Worm (Caenorhabditis elegans) whole organism, L2 larva: ENCODE results near the gene T27E7.4.

Source experiments
- C34F6.9 ChIP-seq: fragments of 150-350 bp; optimal IDR thresholded peaks from 2 replicates; lab custom pipeline; 2014; ENCODE audit warnings: missing biosample characterization, missing genetic modification characterization
- F13H6.1 ChIP-seq: sonication (generic microtip); optimal IDR thresholded peaks from 2 replicates; lab custom pipeline; 2016; ENCODE audit warnings: missing genetic modification characterization, missing compliant biosample characterization
- R02D3.7 ChIP-seq: fragments of 150-350 bp; optimal IDR thresholded peaks from 2 replicates; lab custom pipeline; 2014; ENCODE audit warnings: missing biosample characterization, missing genetic modification characterization
- Y55F3AM.14 ChIP-seq: fragments of 200-800 bp; sonication (Bioruptor generic); optimal IDR thresholded peaks from 2 replicates; lab custom pipeline; 2018; ENCODE audit warnings: mild to moderate bottlenecking, missing genetic modification characterization, missing compliant biosample characterization
- alr-1 ChIP-seq: fragments of 150-350 bp; optimal IDR thresholded peaks from 2 replicates; lab custom pipeline; 2014; ENCODE audit warnings: missing biosample characterization, missing genetic modification characterization
- aly-2 ChIP-seq: fragments of 150-350 bp; optimal IDR thresholded peaks from 2 replicates; lab custom pipeline; 2014; ENCODE audit warnings: missing biosample characterization, missing genetic modification characterization
- ama-1 ChIP-seq: fragments of 150-350 bp; optimal IDR thresholded peaks from 2 replicates; lab custom pipeline; 2018; ENCODE audit warnings: inconsistent platforms
- blmp-1 ChIP-seq: sonication (generic microtip); optimal IDR thresholded peaks from 2 replicates; lab custom pipeline; 2017; ENCODE audit warnings: missing genetic modification characterization, mild to moderate bottlenecking, missing compliant biosample characterization, antibody characterized with exemption, moderate library complexity; ENCODE audit not compliant: insufficient read depth
- ceh-16 ChIP-seq: fragments of 150-350 bp; optimal IDR thresholded peaks from 2 replicates; lab custom pipeline; 2014; ENCODE audit warnings: missing biosample characterization, missing genetic modification characterization
- ceh-82 ChIP-seq: fragments of 150-350 bp; optimal IDR thresholded peaks from 2 replicates; lab custom pipeline; 2014; ENCODE audit warnings: missing biosample characterization, missing genetic modification characterization
- crh-2 ChIP-seq: sonication (generic microtip); optimal IDR thresholded peaks from 2 replicates; lab custom pipeline; 2017; ENCODE audit warnings: missing biosample characterization, missing genetic modification characterization
- dmd-4 ChIP-seq: sonication (generic microtip); optimal IDR thresholded peaks from 2 replicates; lab custom pipeline; 2017; ENCODE audit warnings: missing biosample characterization, missing genetic modification characterization
- egl-27 ChIP-seq: sonication (generic microtip); optimal IDR thresholded peaks from 3 replicates; lab custom pipeline; 2017; ENCODE audit warnings: missing biosample characterization, missing genetic modification reagents, missing genetic modification characterization
- elt-1 ChIP-seq: fragments of 150-350 bp; optimal IDR thresholded peaks from 2 replicates; lab custom pipeline; 2014; ENCODE audit warnings: missing biosample characterization, missing genetic modification characterization
- elt-3 ChIP-seq: sonication (generic microtip); optimal IDR thresholded peaks from 2 replicates; lab custom pipeline; 2017; ENCODE audit warnings: missing biosample characterization, missing genetic modification characterization
- gmeb-1 ChIP-seq: fragments of 150-350 bp; optimal IDR thresholded peaks from 2 replicates; lab custom pipeline; 2014; ENCODE audit warnings: missing biosample characterization, missing genetic modification characterization
- lin-11 ChIP-seq: fragments of 150-350 bp; sonication (generic microtip); optimal IDR thresholded peaks from 2 replicates; lab custom pipeline; 2014; ENCODE audit warnings: missing biosample characterization, missing genetic modification characterization, inconsistent platforms, mixed read lengths
- lin-13 ChIP-seq: fragments of 150-350 bp; optimal IDR thresholded peaks from 2 replicates; lab custom pipeline; 2014; ENCODE audit warnings: missing biosample characterization, missing genetic modification reagents, missing genetic modification characterization
- lin-39 ChIP-seq: fragments of 150-350 bp; optimal IDR thresholded peaks from 2 replicates; lab custom pipeline; 2014; ENCODE audit warnings: missing biosample characterization, missing genetic modification reagents, missing genetic modification characterization
- mab-5 ChIP-seq: fragments of 150-350 bp; optimal IDR thresholded peaks from 2 replicates; lab custom pipeline; 2014; ENCODE audit warnings: missing biosample characterization, missing genetic modification characterization
- nhr-10 ChIP-seq: sonication (generic microtip); optimal IDR thresholded peaks from 2 replicates; lab custom pipeline; 2017; ENCODE audit warnings: missing biosample characterization, missing genetic modification characterization
- nhr-11 ChIP-seq: fragments of 150-350 bp; optimal IDR thresholded peaks from 2 replicates; lab custom pipeline; 2014; ENCODE audit warnings: missing biosample characterization, missing genetic modification characterization
- nhr-12 ChIP-seq: fragments of 150-350 bp; optimal IDR thresholded peaks from 2 replicates; lab custom pipeline; 2014; ENCODE audit warnings: missing biosample characterization, missing genetic modification characterization
- nhr-129 ChIP-seq: fragments of 150-350 bp; optimal IDR thresholded peaks from 2 replicates; lab custom pipeline; 2014; ENCODE audit warnings: missing biosample characterization, missing genetic modification characterization
- nhr-21 ChIP-seq: fragments of 150-350 bp; optimal IDR thresholded peaks from 2 replicates; lab custom pipeline; 2014; ENCODE audit warnings: missing biosample characterization, missing genetic modification characterization
- nhr-23 ChIP-seq: fragments of 150-350 bp; optimal IDR thresholded peaks from 2 replicates; lab custom pipeline; 2014; ENCODE audit warnings: missing biosample characterization, missing genetic modification reagents, missing genetic modification characterization
- nhr-25 ChIP-seq: fragments of 150-350 bp; sonication (generic microtip); optimal IDR thresholded peaks from 3 replicates; lab custom pipeline; 2014; ENCODE audit warnings: missing biosample characterization, missing genetic modification characterization
- nhr-6 ChIP-seq: fragments of 150-350 bp; optimal IDR thresholded peaks from 2 replicates; lab custom pipeline; 2014; ENCODE audit warnings: missing biosample characterization, missing genetic modification characterization
- nhr-77 ChIP-seq: fragments of 150-350 bp; optimal IDR thresholded peaks from 2 replicates; lab custom pipeline; 2014; ENCODE audit warnings: missing biosample characterization, missing genetic modification characterization
- sem-4 ChIP-seq: fragments of 150-350 bp; optimal IDR thresholded peaks from 2 replicates; lab custom pipeline; 2014; ENCODE audit warnings: missing biosample characterization, missing genetic modification reagents, missing genetic modification characterization
- skn-1 ChIP-seq: sonication (generic microtip); optimal IDR thresholded peaks from 2 replicates; lab custom pipeline; 2017; ENCODE audit warnings: missing biosample characterization, missing genetic modification characterization
- sma-3 ChIP-seq: sonication (generic microtip); optimal IDR thresholded peaks from 2 replicates; lab custom pipeline; 2016; ENCODE audit warnings: missing genetic modification reagents, missing genetic modification characterization, missing compliant biosample characterization
- sma-9 ChIP-seq, 2 experiments: fragments of 150-350 bp in 1 of 2; sonication (generic microtip) in 1 of 2; optimal IDR thresholded peaks; 2 replicates each; lab custom pipeline; 2014 to 2016; ENCODE audit warnings: missing genetic modification characterization in 2 of 2, mild to moderate bottlenecking in 1 of 2, missing biosample characterization in 1 of 2, missing compliant biosample characterization in 1 of 2, missing genetic modification reagents in 1 of 2, moderate library complexity in 1 of 2
- snpc-4 ChIP-seq: fragments of 150-350 bp; optimal IDR thresholded peaks from 2 replicates; lab custom pipeline; 2014; ENCODE audit warnings: missing biosample characterization, missing genetic modification characterization
- unc-39 ChIP-seq: fragments of 150-350 bp; optimal IDR thresholded peaks from 2 replicates; lab custom pipeline; 2014; ENCODE audit warnings: missing biosample characterization, missing genetic modification characterization
- unc-55 ChIP-seq: fragments of 150-350 bp; sonication (generic microtip); optimal IDR thresholded peaks from 3 replicates; lab custom pipeline; 2014; ENCODE audit warnings: missing biosample characterization, missing genetic modification reagents, missing genetic modification characterization
- zag-1 ChIP-seq: fragments of 150-350 bp; optimal IDR thresholded peaks from 2 replicates; lab custom pipeline; 2014; ENCODE audit warnings: missing biosample characterization, missing genetic modification characterization
- ztf-11 ChIP-seq: sonication (generic microtip); optimal IDR thresholded peaks from 2 replicates; lab custom pipeline; 2017; ENCODE audit warnings: missing biosample characterization, missing genetic modification characterization
- ztf-4 ChIP-seq: fragments of 150-350 bp; optimal IDR thresholded peaks from 2 replicates; lab custom pipeline; 2014; ENCODE audit warnings: missing biosample characterization, missing genetic modification characterization

The T27E7.4 gene

DNA sequence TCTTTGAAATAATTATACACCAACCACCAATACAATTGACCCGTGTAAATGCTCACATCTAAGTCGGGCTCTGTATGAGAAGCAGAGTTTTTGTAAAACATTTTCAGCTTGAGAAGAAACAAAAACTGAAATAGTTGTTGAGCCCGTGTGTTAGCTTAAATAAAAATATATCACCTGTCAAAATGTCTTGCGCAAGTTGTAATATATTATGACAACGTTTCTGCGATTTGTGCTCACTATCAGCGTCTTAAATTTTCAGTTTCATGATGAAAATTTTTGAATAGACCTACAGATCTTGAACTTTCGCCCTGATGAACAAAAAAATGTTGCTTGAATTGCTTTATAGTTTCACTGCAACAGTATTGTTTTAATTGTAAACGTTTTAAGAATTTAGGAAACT is at the start of gene T27E7.4:
Gene T27E7.4, minus strand, starts transcription at position 101 of the 400 bp plus-strand sequence.
- TF ChIP-seq nhr-129 (tag; lab: Kevin White, UChicago), result no peak
- TF ChIP-seq zag-1, result no peak
- TF ChIP-seq sma-3 (GFP tag; lab: Kevin White, UChicago), result no peak
- no peak for TF ChIP-seq sma-9 (GFP tag; optimal IDR thresholded peaks at IDR 0.05; lab: Kevin White, UChicago)
- TF ChIP-seq sma-9 (tag; optimal IDR thresholded peaks at IDR 0.05; lab: Kevin White, UChicago), result no peak
- TF ChIP-seq F13H6.1 (tag; lab: Kevin White, UChicago), result no peak
- no peak for TF ChIP-seq ztf-11 (tag; lab: Kevin White, UChicago)
- TF ChIP-seq mab-5 (tag; lab: Kevin White, UChicago), result no peak
- TF ChIP-seq nhr-77, result no peak
- no peak for TF ChIP-seq lin-11 (tag; lab: Kevin White, UChicago)
- TF ChIP-seq nhr-25 (tag; lab: Kevin White, UChicago), result no peak
- no peak for TF ChIP-seq nhr-11
- TF ChIP-seq R02D3.7, result no peak
- TF ChIP-seq egl-27 (tag; lab: Kevin White, UChicago), result no peak
- TF ChIP-seq nhr-6, result no peak
- no peak for TF ChIP-seq nhr-12 (tag; lab: Kevin White, UChicago)
- no peak for TF ChIP-seq ceh-82

DNA sequence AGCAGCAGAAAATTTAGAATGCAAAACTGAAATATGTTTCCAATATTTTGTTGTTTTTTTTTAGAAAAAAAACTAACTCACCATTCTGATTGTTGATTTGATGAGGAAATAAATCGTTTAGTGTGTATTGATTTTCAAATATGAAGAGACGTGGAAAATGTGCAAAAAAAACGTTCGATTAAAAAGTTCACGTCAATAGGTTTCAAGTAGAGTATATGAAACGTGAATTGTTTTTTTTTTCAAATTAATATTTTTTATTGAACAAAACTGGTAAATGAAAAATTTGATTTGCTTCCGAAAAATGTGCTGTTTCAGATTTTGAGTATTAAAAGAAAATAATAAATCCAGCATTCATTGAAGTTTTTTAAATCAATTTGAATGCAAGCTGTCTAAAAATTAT is 46.1 kb upstream of the T27E7.4 start, which contains the start of gene irld-18:
Gene irld-18, minus strand, starts transcription at position 101 of the 400 bp plus-strand sequence.
- TF ChIP-seq nhr-23 (tag; lab: Kevin White, UChicago), result no peak

DNA sequence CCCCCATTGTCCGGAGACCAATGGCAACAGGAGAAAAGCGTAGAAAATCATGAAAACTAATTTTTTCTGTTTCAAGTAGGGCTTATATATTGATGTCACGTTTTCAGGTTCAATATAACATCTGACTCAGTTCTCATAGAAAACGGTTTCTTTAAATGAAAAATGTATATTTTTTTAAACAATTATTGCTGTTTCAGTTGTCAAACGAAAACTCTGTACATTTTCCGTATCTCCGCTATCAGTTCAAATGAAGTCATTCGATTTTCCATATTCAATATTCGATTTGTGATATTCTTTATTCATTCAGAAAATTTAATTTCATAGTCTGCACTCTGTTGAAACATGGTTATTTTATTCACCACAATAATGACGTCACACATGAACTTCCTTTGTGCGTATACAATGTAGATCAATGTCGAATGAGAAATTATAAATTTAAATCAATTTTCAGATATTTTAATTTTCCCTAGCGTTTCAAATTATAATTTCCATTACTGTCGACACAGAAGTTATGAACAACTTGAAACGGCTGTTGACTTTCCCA is 43.9 kb upstream of the T27E7.4 start, which contains the start of gene Y57G11B.8:
Gene Y57G11B.8, minus strand, starts transcription at position 51 of the 544 bp plus-strand sequence.
- TF ChIP-seq aly-2, result no peak
- no peak for TF ChIP-seq lin-11 (tag; lab: Kevin White, UChicago)
- TF ChIP-seq snpc-4 (tag; lab: Kevin White, UChicago), result no peak
- TF ChIP-seq ama-1 (lab: Kevin White, UChicago), result no peak
- TF ChIP-seq unc-39, result no peak
- TF ChIP-seq elt-3 (tag; lab: Kevin White, UChicago), result no peak
- TF ChIP-seq ztf-4 (tag; lab: Kevin White, UChicago), result no peak
- no peak for TF ChIP-seq crh-2 (tag; lab: Kevin White, UChicago)
- TF ChIP-seq alr-1, result no peak
- no peak for TF ChIP-seq mab-5 (tag; lab: Kevin White, UChicago)
- TF ChIP-seq blmp-1 (tag; lab: Kevin White, UChicago), result no peak
- no peak for TF ChIP-seq ceh-82
- TF ChIP-seq ztf-11 (tag; lab: Kevin White, UChicago), result no peak
- no peak for TF ChIP-seq ceh-16
- TF ChIP-seq egl-27 (tag; lab: Kevin White, UChicago), result no peak
- no peak for TF ChIP-seq nhr-11
- TF ChIP-seq unc-55 (GFP tag; lab: Kevin White, UChicago), result no peak
- TF ChIP-seq nhr-77, result no peak
- no peak for TF ChIP-seq gmeb-1 (tag; lab: Kevin White, UChicago)

DNA sequence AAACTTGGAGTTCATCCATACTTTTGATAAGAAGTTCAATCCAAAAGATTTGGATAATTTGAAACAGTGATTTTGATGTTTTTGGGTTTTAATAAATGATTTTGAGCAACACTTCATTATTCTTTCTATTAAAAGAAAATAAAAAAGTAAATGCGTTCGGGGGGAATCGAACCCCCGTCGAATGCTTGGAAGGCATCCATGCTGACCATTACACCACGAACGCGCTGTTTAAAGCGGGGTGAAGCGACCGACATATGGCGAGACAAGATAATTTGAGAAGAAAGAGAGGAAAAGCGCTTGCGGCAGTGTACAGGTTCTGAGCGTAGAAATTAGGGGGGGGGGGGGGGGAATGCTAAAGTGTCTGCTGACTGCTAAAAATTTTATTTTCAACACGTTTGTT is 41.6 kb upstream of the T27E7.4 start:
- TF ChIP-seq sem-4 (tag; lab: Kevin White, UChicago) (no peak), egl-27 (tag; lab: Kevin White, UChicago) (no peak), elt-3 (tag; lab: Kevin White, UChicago) (no peak), C34F6.9 (no peak), mab-5 (tag; lab: Kevin White, UChicago) (no peak), dmd-4 (tag; lab: Kevin White, UChicago) (no peak), nhr-10 (tag; lab: Kevin White, UChicago) (no peak), lin-11 (tag; lab: Kevin White, UChicago) (no peak), zag-1 (no peak), nhr-6 (no peak), skn-1 (tag; lab: Kevin White, UChicago) (no peak), ceh-16 (no peak), elt-1 (no peak), snpc-4 (tag; lab: Kevin White, UChicago) (peak; percentile 28), lin-39 (no peak), unc-55 (GFP tag; lab: Kevin White, UChicago) (no peak), gmeb-1 (tag; lab: Kevin White, UChicago) (peak; percentile 23), nhr-25 (tag; lab: Kevin White, UChicago) (no peak), ama-1 (lab: Kevin White, UChicago) (no peak), nhr-77 (no peak), sma-3 (GFP tag; lab: Kevin White, UChicago) (peak; percentile 32), aly-2 (no peak), ceh-82 (no peak), nhr-21 (tag; lab: Kevin White, UChicago) (peak; percentile 4), lin-13 (GFP tag; lab: Kevin White, UChicago) (no peak), Y55F3AM.14 (GFP tag; lab: Kevin White, UChicago) (no peak), crh-2 (tag; lab: Kevin White, UChicago) (peak; percentile 25), unc-39 (no peak), nhr-129 (tag; lab: Kevin White, UChicago) (peak; percentile 51), sma-9 (GFP tag; optimal IDR thresholded peaks at IDR 0.05; lab: Kevin White, UChicago) (no peak), sma-9 (tag; optimal IDR thresholded peaks at IDR 0.05; lab: Kevin White, UChicago) (no peak), alr-1 (no peak)
